Worm (Caenorhabditis elegans): ENCODE measurements around the gene R151.8.

DNA sequence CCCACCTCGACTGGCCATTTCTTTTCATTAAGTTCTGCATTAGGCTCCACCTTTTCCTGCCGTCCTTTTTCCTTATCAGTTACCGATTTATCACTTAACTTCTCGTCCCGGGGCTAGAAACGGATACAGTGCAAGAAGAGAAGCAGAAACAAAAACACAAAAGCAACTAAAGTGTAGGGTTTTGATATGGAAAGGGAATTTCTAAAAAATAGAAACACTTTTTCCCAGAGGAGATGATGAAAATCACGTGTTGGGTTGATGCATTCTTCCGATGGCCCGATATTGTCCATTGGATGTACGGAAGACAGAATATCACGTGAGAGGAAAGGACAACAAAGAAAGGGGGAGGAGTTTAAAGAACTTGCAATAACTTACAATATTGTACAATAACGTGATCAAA is 43.2 kb upstream of the R151.8 start:
- no peak for TF ChIP-seq dao-5 (tag; optimal IDR thresholded peaks at IDR 0.05)
- no peak for TF ChIP-seq him-1 (tag; optimal IDR thresholded peaks at IDR 0.05)
- no peak for TF ChIP-seq W03F9.2 (tag; optimal IDR thresholded peaks at IDR 0.05)
